Worm (Caenorhabditis elegans) whole organism, midembryonic: ENCODE data around the gene C50A2.3.

ENCODE experiments used
- T22C8.4 ChIP-seq: fragments of 200-800 bp; sonication (Bioruptor generic); IDR thresholded peaks from 2 replicates; pipeline ENCODE4 v1.3.6; 2022; ENCODE audit warnings: missing genetic modification characterization, missing compliant biosample characterization
- cog-1 ChIP-seq: sonication (generic microtip); optimal IDR thresholded peaks from 2 replicates; lab custom pipeline; 2016; ENCODE audit warnings: missing genetic modification characterization, missing compliant biosample characterization
- flt-1 ChIP-seq: fragments of 200-800 bp; sonication (Bioruptor generic); IDR thresholded peaks from 2 replicates; pipeline ENCODE4 v1.3.6; 2022; ENCODE audit warnings: missing genetic modification characterization, missing compliant biosample characterization
- med-1 ChIP-seq: sonication (generic microtip); optimal IDR thresholded peaks from 2 replicates; lab custom pipeline; 2017; ENCODE audit warnings: missing genetic modification characterization, mild to moderate bottlenecking, missing compliant biosample characterization, antibody characterized with exemption, missing genetic modification reagents; ENCODE audit not compliant: insufficient read depth
- ztf-23 ChIP-seq: fragments of 200-800 bp; sonication (Bioruptor generic); IDR thresholded peaks from 2 replicates; pipeline ENCODE4 v1.3.6; 2022; ENCODE audit warnings: missing genetic modification reagents, missing genetic modification characterization, missing compliant biosample characterization
- ztf-29 ChIP-seq: fragments of 200-800 bp; sonication (Bioruptor generic); IDR thresholded peaks from 2 replicates; pipeline ENCODE4 v1.3.6; 2022; ENCODE audit warnings: missing genetic modification reagents, missing genetic modification characterization, missing compliant biosample characterization

ce11 chrIV:1104518-1104917 lies 53.3 kb downstream of the C50A2.3 start, which contains the start of the genes C44B12.9 and C44B12.3:
- TF ChIP-seq med-1 (GFP tag; lab: Kevin White, UChicago) = no peak
- TF ChIP-seq flt-1 (GFP tag; lab: Robert Waterston, UW) = no peak
- TF ChIP-seq T22C8.4 (GFP tag; lab: Robert Waterston, UW) = no peak
- no peak for TF ChIP-seq cog-1 (tag; lab: Kevin White, UChicago)
- no peak for TF ChIP-seq ztf-23 (GFP tag; lab: Robert Waterston, UW)
- no peak for TF ChIP-seq ztf-29 (GFP tag; lab: Robert Waterston, UW)
